Fruit fly (Drosophila melanogaster) whole organism, embryonic: Measurements from ENCODE around the gene Reck.
A peak's percentile ranks its signal among the peaks of the same experiment; 100 is the strongest.

Source experiments
- Bteb2 ChIP-seq: fragments of 200-800 bp; sonication (Bioruptor generic); optimal IDR thresholded peaks from 2 replicates; lab custom pipeline; 2016; ENCODE audit warnings: missing biosample characterization, missing genetic modification characterization
- CG11085 ChIP-seq: fragments of 200-800 bp; sonication (Bioruptor generic); IDR thresholded peaks from 2 replicates; pipeline ENCODE4 v1.3.6; 2022; ENCODE audit warnings: missing biosample characterization, missing genetic modification characterization
- CG11696 ChIP-seq: fragments of 200-800 bp; sonication (Bioruptor generic); IDR thresholded peaks from 2 replicates; pipeline ENCODE4 v1.3.6; 2022; ENCODE audit warnings: missing biosample characterization, missing genetic modification characterization
- CG12659 ChIP-seq: fragments of 200-800 bp; sonication (Bioruptor generic); optimal IDR thresholded peaks from 3 replicates; lab custom pipeline; 2017; ENCODE audit warnings: mild to moderate bottlenecking, missing biosample characterization, missing genetic modification reagents, missing genetic modification characterization
- CG13624 ChIP-seq: fragments of 200-800 bp; sonication (Bioruptor generic); optimal IDR thresholded peaks from 2 replicates; lab custom pipeline; 2016; ENCODE audit warnings: missing biosample characterization, missing genetic modification characterization
- CG16863 ChIP-seq: fragments of 200-800 bp; sonication (Bioruptor generic); optimal IDR thresholded peaks from 3 replicates; lab custom pipeline; 2016; ENCODE audit warnings: missing biosample characterization, missing genetic modification characterization
- CG17361 ChIP-seq: fragments of 200-800 bp; sonication (Bioruptor generic); IDR thresholded peaks from 3 replicates; pipeline ENCODE4 v1.3.6; 2022; ENCODE audit warnings: missing biosample characterization, missing genetic modification characterization
- CG17802 ChIP-seq: fragments of 200-800 bp; sonication (Bioruptor generic); optimal IDR thresholded peaks from 2 replicates; lab custom pipeline; 2018; ENCODE audit warnings: missing biosample characterization, mild to moderate bottlenecking, missing genetic modification characterization, moderate library complexity
- CG17829 ChIP-seq: fragments of 200-800 bp; optimal IDR thresholded peaks from 2 replicates; lab custom pipeline; 2019; ENCODE audit warnings: missing biosample characterization, mild to moderate bottlenecking, missing genetic modification characterization, moderate library complexity
- CG17912 ChIP-seq: fragments of 200-800 bp; sonication (Bioruptor generic); optimal IDR thresholded peaks from 2 replicates; lab custom pipeline; 2018; ENCODE audit warnings: missing biosample characterization, mild to moderate bottlenecking, missing genetic modification characterization
- CG1792 ChIP-seq: fragments of 200-800 bp; sonication (Bioruptor generic); optimal IDR thresholded peaks from 2 replicates; lab custom pipeline; 2016; ENCODE audit warnings: missing biosample characterization, missing genetic modification characterization
- CG18599 ChIP-seq: fragments of 200-800 bp; sonication (Bioruptor generic); optimal IDR thresholded peaks from 3 replicates; lab custom pipeline; 2017; ENCODE audit warnings: missing biosample characterization, missing genetic modification characterization, mild to moderate bottlenecking, moderate library complexity, missing genetic modification reagents
- CG2120 ChIP-seq: fragments of 200-800 bp; sonication (Bioruptor generic); optimal IDR thresholded peaks from 3 replicates; lab custom pipeline; 2016; ENCODE audit warnings: missing biosample characterization, missing genetic modification characterization
- CG2712 ChIP-seq: fragments of 200-800 bp; optimal IDR thresholded peaks from 3 replicates; lab custom pipeline; 2019; ENCODE audit warnings: missing biosample characterization, mild to moderate bottlenecking, missing genetic modification characterization, moderate library complexity
- CG5953 ChIP-seq: fragments of 200-800 bp; sonication (Bioruptor generic); IDR thresholded peaks from 2 replicates; pipeline ENCODE4 v1.3.6; 2022; ENCODE audit warnings: missing biosample characterization, missing genetic modification characterization
- CG6813 ChIP-seq: fragments of 200-800 bp; sonication (Bioruptor generic); optimal IDR thresholded peaks from 2 replicates; lab custom pipeline; 2017; ENCODE audit warnings: missing biosample characterization, missing genetic modification characterization, mild to moderate bottlenecking, moderate library complexity, missing genetic modification reagents
- CG7357 ChIP-seq: fragments of 200-800 bp; sonication (Bioruptor generic); IDR thresholded peaks from 3 replicates; pipeline ENCODE4 v1.3.6; 2022; ENCODE audit warnings: missing biosample characterization, missing genetic modification characterization
- CG7963 ChIP-seq: fragments of 200-800 bp; sonication (Bioruptor generic); IDR thresholded peaks from 3 replicates; pipeline ENCODE4 v1.3.6; 2022; ENCODE audit warnings: missing biosample characterization, missing genetic modification characterization; ENCODE audit not compliant: partially characterized antibody
- CG9797 ChIP-seq: fragments of 200-800 bp; sonication (Bioruptor generic); optimal IDR thresholded peaks from 3 replicates; lab custom pipeline; 2018; ENCODE audit warnings: missing biosample characterization, mild to moderate bottlenecking, missing genetic modification characterization
- CG9817 ChIP-seq: fragments of 200-800 bp; sonication (Bioruptor generic); optimal IDR thresholded peaks from 2 replicates; lab custom pipeline; 2018; ENCODE audit warnings: missing biosample characterization, mild to moderate bottlenecking, missing genetic modification characterization, moderate library complexity
- CG9876 ChIP-seq: fragments of 200-800 bp; sonication (Bioruptor generic); optimal IDR thresholded peaks from 2 replicates; lab custom pipeline; 2016; ENCODE audit warnings: missing biosample characterization, missing genetic modification characterization
- Chrac-16 ChIP-seq: fragments of 200-800 bp; sonication (Bioruptor generic); optimal IDR thresholded peaks from 3 replicates; lab custom pipeline; 2016; ENCODE audit warnings: missing biosample characterization, missing genetic modification characterization
- CoRest ChIP-seq: fragments of 200-800 bp; sonication (Bioruptor generic); optimal IDR thresholded peaks from 3 replicates; lab custom pipeline; 2018; ENCODE audit warnings: missing biosample characterization, mild to moderate bottlenecking, missing genetic modification characterization, moderate library complexity
- D ChIP-seq, 2 experiments: fragments of 200-800 bp in 1 of 2; fragments of >200 bp in 1 of 2; sonication (Bioruptor generic) in 1 of 2; optimal IDR thresholded peaks; 2 replicates in 1 of 2; 3 replicates in 1 of 2; lab custom pipeline; 2017; ENCODE audit warnings: mild to moderate bottlenecking in 1 of 2, missing biosample characterization in 1 of 2, missing genetic modification characterization in 1 of 2, missing genetic modification reagents in 1 of 2
- D19B ChIP-seq: fragments of 200-800 bp; sonication (Bioruptor generic); optimal IDR thresholded peaks from 2 replicates; lab custom pipeline; 2017; ENCODE audit warnings: missing biosample characterization, mild to moderate bottlenecking, missing genetic modification characterization
- Dll ChIP-seq: fragments of 200-800 bp; sonication (Bioruptor generic); IDR thresholded peaks from 4 replicates; pipeline ENCODE4 v1.3.6; 2022; ENCODE audit warnings: missing biosample characterization, missing genetic modification characterization; ENCODE audit not compliant: partially characterized antibody
- Fer1 ChIP-seq: fragments of 200-800 bp; sonication (Bioruptor generic); optimal IDR thresholded peaks from 2 replicates; lab custom pipeline; 2017; ENCODE audit warnings: missing biosample characterization, mild to moderate bottlenecking, missing genetic modification characterization
- Hsf ChIP-seq: fragments of 200-800 bp; sonication (Bioruptor generic); optimal IDR thresholded peaks from 3 replicates; lab custom pipeline; 2016; ENCODE audit warnings: missing biosample characterization, missing genetic modification characterization
- MBD-R2 ChIP-seq: fragments of 200-800 bp; sonication (Bioruptor generic); IDR thresholded peaks from 2 replicates; pipeline ENCODE4 v1.3.6; 2022; ENCODE audit warnings: missing biosample characterization, missing genetic modification characterization
- Mes4 ChIP-seq: fragments of 200-800 bp; sonication (Bioruptor generic); optimal IDR thresholded peaks from 2 replicates; lab custom pipeline; 2016; ENCODE audit warnings: missing biosample characterization, missing genetic modification characterization
- Oaz ChIP-seq: fragments of 200-800 bp; sonication (Bioruptor generic); IDR thresholded peaks from 2 replicates; pipeline ENCODE4 v1.3.6; 2022; ENCODE audit warnings: missing biosample characterization, missing genetic modification characterization
- Vsx1 ChIP-seq: fragments of 200-800 bp; sonication (Bioruptor generic); optimal IDR thresholded peaks from 2 replicates; lab custom pipeline; 2017; ENCODE audit warnings: missing biosample characterization, mild to moderate bottlenecking, missing genetic modification characterization, missing genetic modification reagents
- ara ChIP-seq: fragments of 200-800 bp; sonication (Bioruptor generic); IDR thresholded peaks from 2 replicates; pipeline ENCODE4 v1.3.6; 2022; ENCODE audit warnings: missing biosample characterization, missing genetic modification characterization
- az2 ChIP-seq: fragments of 200-800 bp; sonication (Bioruptor generic); optimal IDR thresholded peaks from 3 replicates; lab custom pipeline; 2016; ENCODE audit warnings: missing biosample characterization, missing genetic modification characterization
- bab2 ChIP-seq: fragments of 200-800 bp; sonication (Bioruptor generic); optimal IDR thresholded peaks from 2 replicates; lab custom pipeline; 2016; ENCODE audit warnings: missing biosample characterization, missing genetic modification characterization
- bigmax ChIP-seq: fragments of 200-800 bp; sonication (Bioruptor generic); optimal IDR thresholded peaks from 2 replicates; lab custom pipeline; 2018; ENCODE audit warnings: missing biosample characterization, mild to moderate bottlenecking, missing genetic modification characterization
- btn ChIP-seq: fragments of 200-800 bp; sonication (Bioruptor generic); optimal IDR thresholded peaks from 2 replicates; lab custom pipeline; 2016; ENCODE audit warnings: missing biosample characterization, missing genetic modification characterization
- cad ChIP-seq: fragments of >200 bp; optimal IDR thresholded peaks from 2 replicates; lab custom pipeline; 2017; ENCODE audit warnings: missing biosample characterization, missing genetic modification characterization
- cg ChIP-seq: fragments of 200-800 bp; sonication (Bioruptor generic); optimal IDR thresholded peaks from 3 replicates; lab custom pipeline; 2019; ENCODE audit warnings: missing biosample characterization, mild to moderate bottlenecking, missing genetic modification characterization, moderate library complexity
- fd96Cb ChIP-seq: fragments of 200-800 bp; sonication (Bioruptor generic); optimal IDR thresholded peaks from 2 replicates; lab custom pipeline; 2018; ENCODE audit warnings: missing biosample characterization, mild to moderate bottlenecking, missing genetic modification characterization, moderate library complexity
- gcm2 ChIP-seq: fragments of 200-800 bp; sonication (Bioruptor generic); optimal IDR thresholded peaks from 2 replicates; lab custom pipeline; 2016; ENCODE audit warnings: missing biosample characterization, missing genetic modification characterization
- mam ChIP-seq: fragments of 200-800 bp; sonication (Bioruptor generic); optimal IDR thresholded peaks from 3 replicates; lab custom pipeline; 2016; ENCODE audit warnings: missing biosample characterization, missing genetic modification characterization
- otp ChIP-seq: fragments of 200-800 bp; sonication (Bioruptor generic); IDR thresholded peaks from 3 replicates; pipeline ENCODE4, ENCODE4 v1.3.6; 2022; ENCODE audit warnings: missing biosample characterization, missing genetic modification characterization
- phol ChIP-seq: fragments of 200-800 bp; sonication (Bioruptor generic); optimal IDR thresholded peaks from 3 replicates; lab custom pipeline; 2018; ENCODE audit warnings: missing biosample characterization, mild to moderate bottlenecking, missing genetic modification characterization, moderate library complexity
- ro ChIP-seq: fragments of 200-800 bp; sonication (Bioruptor generic); IDR thresholded peaks from 2 replicates; pipeline ENCODE4 v1.3.6; 2022; ENCODE audit warnings: missing biosample characterization, missing genetic modification characterization
- ssp ChIP-seq: fragments of 200-800 bp; sonication (Bioruptor generic); IDR thresholded peaks from 2 replicates; pipeline ENCODE4 v1.3.6; 2022; ENCODE audit warnings: missing biosample characterization, missing genetic modification characterization
- vnd ChIP-seq: fragments of 200-800 bp; sonication (Bioruptor generic); IDR thresholded peaks from 3 replicates; pipeline ENCODE4 v1.3.6; 2022; ENCODE audit warnings: missing biosample characterization, missing genetic modification characterization; ENCODE audit not compliant: partially characterized antibody
- wor ChIP-seq: fragments of 200-800 bp; sonication (Bioruptor generic); IDR thresholded peaks from 2 replicates; pipeline ENCODE4 v1.3.6; 2022; ENCODE audit warnings: missing biosample characterization, missing genetic modification characterization
- z ChIP-seq: fragments of 200-800 bp; sonication (Bioruptor generic); IDR thresholded peaks from 3 replicates; pipeline ENCODE4 v1.3.6; 2022; ENCODE audit warnings: missing biosample characterization, missing genetic modification characterization

Reck gene

DNA sequence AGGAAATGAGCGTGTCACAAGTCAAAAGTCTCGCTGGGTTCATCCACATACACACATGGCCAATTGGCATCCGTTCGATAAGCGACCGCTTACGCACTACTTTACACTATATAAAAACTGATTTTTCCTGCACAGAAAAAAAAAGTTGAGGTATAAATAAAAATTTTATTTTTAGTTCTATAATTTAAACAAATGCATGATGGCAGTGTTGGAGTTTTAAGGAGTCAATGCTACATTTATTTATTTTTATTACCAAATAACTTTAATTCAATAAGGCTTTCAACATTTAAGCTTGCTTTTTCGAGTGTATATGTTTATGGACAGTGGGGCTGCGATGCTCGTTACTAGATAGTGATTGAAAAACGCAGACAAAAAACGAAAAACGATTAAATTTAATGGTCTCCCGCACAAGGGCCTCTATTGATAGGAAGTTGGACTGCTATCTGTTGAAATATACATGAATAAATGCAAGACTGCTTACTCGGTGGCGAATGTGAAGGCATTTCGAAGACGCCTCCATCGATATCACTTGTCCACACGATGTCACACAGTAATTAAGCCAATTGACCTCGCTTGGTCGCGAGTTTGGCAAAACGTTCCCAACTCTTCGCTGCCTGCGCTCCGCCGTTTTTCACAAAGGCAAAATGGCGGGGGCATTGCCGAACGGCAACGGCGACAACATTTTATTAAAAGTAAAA lies 2.1 kb downstream of the Reck start (continued):
- peak; percentile 36 for TF ChIP-seq Vsx1 (GFP tag; lab: Kevin White, UChicago)
- TF ChIP-seq CG7963 (GFP tag; lab: Robert Waterston, UW), result no peak
- no peak for TF ChIP-seq gcm2 (GFP tag; lab: Kevin White, UChicago)
- TF ChIP-seq CG13624 (GFP tag; lab: Kevin White, UChicago), result peak; percentile 4
- peak; percentile 68 for TF ChIP-seq CG2120 (GFP tag; lab: Kevin White, UChicago)
- peak; percentile 62 for TF ChIP-seq CG1792 (GFP tag; lab: Kevin White, UChicago)
- TF ChIP-seq ara (GFP tag; lab: Robert Waterston, UW), result peak; percentile 68; the same call in 1 of the 2 replicates
- TF ChIP-seq CG9817, result peak; percentile 68
- peak; percentile 65 for TF ChIP-seq CG6813
- no peak for TF ChIP-seq CG17912 (GFP tag; lab: Kevin White, UChicago)
- TF ChIP-seq Mes4 (GFP tag; lab: Kevin White, UChicago), result no peak
- TF ChIP-seq CG12659 (GFP tag; lab: Kevin White, UChicago), result peak; percentile 64
- TF ChIP-seq mam, result peak; percentile 5
- TF ChIP-seq cg (GFP tag; lab: Kevin White, UChicago), result no peak
- TF ChIP-seq D (optimal IDR thresholded peaks at IDR 0.05; lab: Kevin White, UChicago), result no peak
- peak; percentile 70 for TF ChIP-seq D (GFP tag; optimal IDR thresholded peaks at IDR 0.05; lab: Kevin White, UChicago)
- peak; percentile 74 for TF ChIP-seq Fer1 (GFP tag; lab: Kevin White, UChicago)
- no peak for TF ChIP-seq vnd (GFP tag; lab: Robert Waterston, UW)
- peak; percentile 55 for TF ChIP-seq bab2 (GFP tag; lab: Kevin White, UChicago)
- peak; percentile 86 for TF ChIP-seq fd96Cb (tag; lab: Kevin White, UChicago)
- TF ChIP-seq Chrac-16, result peak; percentile 47
- no peak for TF ChIP-seq CG9876
- TF ChIP-seq CG2712 (tag; lab: Kevin White, UChicago), result peak; percentile 88
- TF ChIP-seq Hsf (GFP tag; lab: Kevin White, UChicago), result peak; percentile 44
- TF ChIP-seq CG17802 (tag; lab: Kevin White, UChicago), result peak; percentile 22
- peak; percentile 45; the same call in 1 of the 2 replicates for TF ChIP-seq ssp (GFP tag; lab: Robert Waterston, UW)
- TF ChIP-seq cad (GFP tag; lab: Kevin White, UChicago), result no peak
- TF ChIP-seq Oaz (GFP tag; lab: Robert Waterston, UW), result peak; percentile 37; the same call in 1 of the 2 replicates
- TF ChIP-seq Dll, result no peak
- TF ChIP-seq CG18599 (GFP tag; lab: Kevin White, UChicago), result peak; percentile 81
- TF ChIP-seq CG16863, result peak; percentile 29
- peak; percentile 84 for TF ChIP-seq CG17361 (GFP tag; lab: Robert Waterston, UW)
- no peak for TF ChIP-seq btn (GFP tag; lab: Kevin White, UChicago)
- peak; percentile 88 for TF ChIP-seq CG17829
- TF ChIP-seq bigmax, result no peak
- peak; percentile 85 for TF ChIP-seq CoRest (tag; lab: Kevin White, UChicago)
- TF ChIP-seq MBD-R2 (GFP tag; lab: Robert Waterston, UW), result peak; percentile 39; the same call in 1 of the 2 replicates
- TF ChIP-seq az2 (GFP tag; lab: Kevin White, UChicago), result peak; percentile 74
- TF ChIP-seq CG11696, result peak; percentile 47; the same call in 1 of the 2 replicates
- 0 out of 2 replicates have a peak, but pooled peaks have one; percentile 50 for TF ChIP-seq CG5953 (GFP tag; lab: Robert Waterston, UW)
- peak; percentile 9; the same call in 1 of the 2 replicates for TF ChIP-seq ro
- peak; percentile 61 for TF ChIP-seq wor
- TF ChIP-seq Bteb2 (GFP tag; lab: Kevin White, UChicago), result peak; percentile 33
- no peak for TF ChIP-seq CG9797 (GFP tag; lab: Kevin White, UChicago)
- TF ChIP-seq CG11085 (GFP tag; lab: Robert Waterston, UW), result 0 out of 2 replicates have a peak, but pooled peaks have one; percentile 33
- peak; percentile 60; the same call in 2 of the 3 replicates for TF ChIP-seq CG7357 (GFP tag; lab: Robert Waterston, UW)
- TF ChIP-seq phol (tag; lab: Kevin White, UChicago), result peak; percentile 85
- TF ChIP-seq z, result no peak
- TF ChIP-seq otp (GFP tag; lab: Robert Waterston, UW), result peak; percentile 46; the same call in 1 of the 3 replicates
- peak; percentile 4 for TF ChIP-seq D19B (GFP tag; lab: Kevin White, UChicago)
